Worm (Caenorhabditis elegans) whole organism, young adult: Measurements from ENCODE around the gene suex-1.

Source experiments
- B0261.1 ChIP-seq: sonication (generic microtip); optimal IDR thresholded peaks from 2 replicates; lab custom pipeline; 2016; ENCODE audit warnings: mild to moderate bottlenecking, missing genetic modification characterization, moderate library complexity, missing compliant biosample characterization
- C17E4.6 ChIP-seq: fragments of 200-800 bp; sonication (Bioruptor generic); IDR thresholded peaks from 2 replicates; pipeline ENCODE4 v1.3.6; 2022; ENCODE audit warnings: missing genetic modification reagents, missing genetic modification characterization, missing compliant biosample characterization
- D2030.7 ChIP-seq: fragments of 200-800 bp; sonication (Bioruptor generic); IDR thresholded peaks from 2 replicates; pipeline ENCODE4 v1.3.6; 2022; ENCODE audit warnings: missing genetic modification reagents, missing genetic modification characterization, missing compliant biosample characterization
- F23B12.7 ChIP-seq: sonication (generic microtip); optimal IDR thresholded peaks from 2 replicates; lab custom pipeline; 2017; ENCODE audit warnings: missing genetic modification characterization, mild to moderate bottlenecking, missing compliant biosample characterization, antibody characterized with exemption, moderate library complexity; ENCODE audit not compliant: insufficient read depth
- F37B4.10 ChIP-seq: fragments of 200-800 bp; sonication (Bioruptor generic); IDR thresholded peaks from 2 replicates; pipeline ENCODE4 v1.3.6; 2022; ENCODE audit warnings: missing genetic modification characterization, missing compliant biosample characterization
- F39B2.1 ChIP-seq: fragments of 200-800 bp; sonication (Bioruptor generic); IDR thresholded peaks from 2 replicates; pipeline ENCODE4 v1.3.6; 2022; ENCODE audit warnings: missing genetic modification reagents, missing genetic modification characterization, missing compliant biosample characterization
- F57C9.4 ChIP-seq: sonication (generic microtip); optimal IDR thresholded peaks from 2 replicates; lab custom pipeline; 2017; ENCODE audit warnings: mild to moderate bottlenecking, missing genetic modification characterization, missing compliant biosample characterization
- K12H6.12 ChIP-seq: fragments of 200-800 bp; sonication (Bioruptor generic); optimal IDR thresholded peaks from 2 replicates; lab custom pipeline; 2018; ENCODE audit warnings: mild to moderate bottlenecking, missing genetic modification characterization, missing compliant biosample characterization
- Y53F4B.3 ChIP-seq: fragments of 200-800 bp; sonication (Bioruptor generic); IDR thresholded peaks from 2 replicates; pipeline ENCODE4 v1.3.6; 2022; ENCODE audit warnings: missing genetic modification reagents, missing genetic modification characterization, missing compliant biosample characterization
- Y79H2A.3 ChIP-seq: fragments of 200-800 bp; sonication (Bioruptor generic); conservative IDR thresholded peaks from 2 replicates; pipeline ENCODE4 v1.3.6; 2022; ENCODE audit warnings: missing genetic modification reagents, missing genetic modification characterization, missing compliant biosample characterization
- aptf-3 ChIP-seq: fragments of 200-800 bp; sonication (Bioruptor generic); IDR thresholded peaks from 2 replicates; pipeline ENCODE4 v1.3.6; 2022; ENCODE audit warnings: missing genetic modification characterization, missing compliant biosample characterization
- atf-7 ChIP-seq: sonication (generic microtip); optimal IDR thresholded peaks from 2 replicates; lab custom pipeline; 2017; ENCODE audit warnings: mild to moderate bottlenecking, missing genetic modification characterization, missing compliant biosample characterization
- cebp-1 ChIP-seq, 2 experiments: fragments of 200-800 bp in 1 of 2; sonication (Bioruptor generic) in 1 of 2; sonication (generic microtip) in 1 of 2; IDR thresholded peaks in 1 of 2; optimal IDR thresholded peaks in 1 of 2; 2 replicates each; pipeline versions ENCODE4 v1.3.6 to Lab custom; 2017 to 2022; ENCODE audit warnings: missing compliant biosample characterization in 2 of 2, missing genetic modification characterization in 2 of 2, mild to moderate bottlenecking in 1 of 2, missing genetic modification reagents in 1 of 2, moderate library complexity in 1 of 2
- chd-7 ChIP-seq: sonication (generic microtip); optimal IDR thresholded peaks from 2 replicates; lab custom pipeline; 2016; ENCODE audit warnings: mild to moderate bottlenecking, missing genetic modification characterization, moderate library complexity, missing compliant biosample characterization
- dpl-1 ChIP-seq: fragments of 150-350 bp; optimal IDR thresholded peaks from 2 replicates; lab custom pipeline; 2014; ENCODE audit warnings: missing biosample characterization, missing genetic modification reagents, missing genetic modification characterization
- efl-1 ChIP-seq: fragments of 150-350 bp; optimal IDR thresholded peaks from 2 replicates; lab custom pipeline; 2014; ENCODE audit warnings: missing biosample characterization, missing genetic modification reagents, missing genetic modification characterization
- egl-44 ChIP-seq: fragments of 200-800 bp; sonication (Bioruptor generic); IDR thresholded peaks from 2 replicates; pipeline ENCODE4 v1.3.6; 2022; ENCODE audit warnings: missing genetic modification reagents, missing genetic modification characterization, missing compliant biosample characterization
- egrh-3 ChIP-seq: fragments of 200-800 bp; sonication (Bioruptor generic); IDR thresholded peaks from 2 replicates; pipeline ENCODE4 v1.3.6; 2022; ENCODE audit warnings: missing genetic modification reagents, missing genetic modification characterization, missing compliant biosample characterization
- hmg-1.2 ChIP-seq: fragments of 200-800 bp; sonication (Bioruptor generic); IDR thresholded peaks from 2 replicates; pipeline ENCODE4 v1.3.6; 2022; ENCODE audit warnings: missing genetic modification reagents, missing genetic modification characterization, missing compliant biosample characterization
- lsy-27 ChIP-seq: sonication (generic microtip); optimal IDR thresholded peaks from 2 replicates; lab custom pipeline; 2017; ENCODE audit warnings: missing genetic modification characterization, mild to moderate bottlenecking, missing compliant biosample characterization, antibody characterized with exemption, missing genotype, borderline replicate concordance; ENCODE audit not compliant: insufficient read depth
- nhr-90 ChIP-seq: sonication (generic microtip); optimal IDR thresholded peaks from 2 replicates; lab custom pipeline; 2016; ENCODE audit warnings: missing genotype, mild to moderate bottlenecking, missing genetic modification characterization, missing compliant biosample characterization
- pha-4 ChIP-seq: fragments of 150-350 bp; sonication (generic microtip); optimal IDR thresholded peaks from 2 replicates; lab custom pipeline; 2014; ENCODE audit warnings: missing biosample characterization, missing genetic modification reagents, missing genetic modification characterization
- rec-8 ChIP-seq, 2 experiments: sonication (generic microtip); optimal IDR thresholded peaks; 2 replicates each; lab custom pipeline; 2016; ENCODE audit warnings: mild to moderate bottlenecking in 2 of 2, missing genetic modification characterization in 2 of 2, missing genetic modification reagents in 2 of 2, missing genotype in 2 of 2, missing biosample characterization in 1 of 2, missing compliant biosample characterization in 1 of 2, moderate library complexity in 1 of 2
- sea-2 ChIP-seq: fragments of 200-800 bp; sonication (Bioruptor generic); IDR thresholded peaks from 2 replicates; pipeline ENCODE4 v1.3.6; 2022; ENCODE audit warnings: missing genetic modification characterization, missing compliant biosample characterization
- snpc-4 ChIP-seq, 5 experiments: fragments of 150-350 bp in 1 of 5; sonication (generic microtip) in 4 of 5; optimal IDR thresholded peaks; 2 replicates each; lab custom pipeline; 2014 to 2018; ENCODE audit warnings: missing genetic modification characterization in 5 of 5, missing biosample characterization in 3 of 5, antibody characterized with exemption in 2 of 5, mild to moderate bottlenecking in 2 of 5, missing compliant biosample characterization in 2 of 5, missing genotype in 2 of 5, moderate library complexity in 2 of 5, missing genetic modification reagents in 1 of 5
- tbp1 ChIP-seq: fragments of 200-800 bp; sonication (Bioruptor generic); optimal IDR thresholded peaks from 2 replicates; lab custom pipeline; 2018; ENCODE audit warnings: mild to moderate bottlenecking, missing genetic modification characterization, missing compliant biosample characterization
- unc-130 ChIP-seq: sonication (generic microtip); optimal IDR thresholded peaks from 2 replicates; lab custom pipeline; 2016; ENCODE audit warnings: missing genetic modification reagents, missing genetic modification characterization, missing compliant biosample characterization
- unc-62 ChIP-seq: fragments of 150-350 bp; optimal IDR thresholded peaks from 2 replicates; lab custom pipeline; 2014; ENCODE audit warnings: missing biosample characterization, missing genetic modification reagents, missing genetic modification characterization
- zim-3 ChIP-seq: sonication (generic microtip); optimal IDR thresholded peaks from 2 replicates; lab custom pipeline; 2017; ENCODE audit warnings: mild to moderate bottlenecking, missing genetic modification characterization, moderate library complexity, missing compliant biosample characterization
- ztf-28 ChIP-seq: fragments of 200-800 bp; sonication (Bioruptor generic); IDR thresholded peaks from 2 replicates; pipeline ENCODE4 v1.3.6; 2022; ENCODE audit warnings: missing genetic modification reagents, missing genetic modification characterization, missing compliant biosample characterization

suex-1 gene

ce11 chrII:5465729-5466408 is 32.2 kb downstream of the suex-1 start, which contains the start of gene clr-1 (continued):
- TF ChIP-seq K12H6.12 (tag; lab: Kevin White, UChicago) (no peak), zim-3 (tag; lab: Kevin White, UChicago) (no peak), F57C9.4 (tag; lab: Kevin White, UChicago) (no peak), sea-2 (GFP tag; lab: Robert Waterston, UW) (no peak), efl-1 (GFP tag; lab: Kevin White, UChicago) (peak; percentile 6), unc-130 (GFP tag; lab: Kevin White, UChicago) (no peak), D2030.7 (GFP tag; lab: Robert Waterston, UW) (peak; percentile 28; the same call in 1 of the 2 replicates), lsy-27 (tag; lab: Kevin White, UChicago) (no peak), F23B12.7 (no peak), pha-4 (no peak), B0261.1 (no peak), atf-7 (no peak)

- TF ChIP-seq atf-7 (no peak), egl-44 (no peak), cebp-1 (GFP tag; IDR thresholded peaks at IDR 0.05; lab: Robert Waterston, UW) (no peak), cebp-1 (tag; optimal IDR thresholded peaks at IDR 0.05; lab: Kevin White, UChicago) (peak; percentile 70)
Measured at ce11 chrII:5463692-5464300, 34.3 kb downstream of the suex-1 start.

- TF ChIP-seq snpc-4 (GFP tag; optimal IDR thresholded peaks at IDR 0.05; lab: Kevin White, UChicago) (no peak), snpc-4 (tag; optimal IDR thresholded peaks at IDR 0.05; lab: Kevin White, UChicago) (no peak), dpl-1 (GFP tag; lab: Kevin White, UChicago) (no peak), F39B2.1 (GFP tag; lab: Robert Waterston, UW) (no peak), rec-8 (tag; optimal IDR thresholded peaks at IDR 0.05; lab: Kevin White, UChicago) (no peak), chd-7 (tag; lab: Kevin White, UChicago) (no peak), efl-1 (GFP tag; lab: Kevin White, UChicago) (no peak), egrh-3 (no peak), Y53F4B.3 (GFP tag; lab: Robert Waterston, UW) (no peak), tbp1 (GFP tag; lab: Kevin White, UChicago) (no peak), nhr-90 (no peak), aptf-3 (no peak), F37B4.10 (GFP tag; lab: Robert Waterston, UW) (no peak), Y79H2A.3 (GFP tag; lab: Robert Waterston, UW) (no peak), C17E4.6 (no peak), ztf-28 (GFP tag; lab: Robert Waterston, UW) (no peak)
- TF ChIP-seq, all 124 proteins: peak for 0
Measured at ce11 chrII:5460911-5461310, 37.1 kb downstream of the suex-1 start.

- TF ChIP-seq unc-62 (no peak), hmg-1.2 (GFP tag; lab: Robert Waterston, UW) (peak; percentile 87)
Measured at ce11 chrII:5459534-5459933, 38.5 kb downstream of the suex-1 start.
